Fruit fly (Drosophila melanogaster) whole organism, embryonic: ENCODE results near the gene mRpL40.

Source experiments
- B-H1 ChIP-seq: fragments of 200-800 bp; sonication (Bioruptor generic); IDR thresholded peaks from 3 replicates; pipeline ENCODE4 v1.3.6; 2022; ENCODE audit warnings: missing biosample characterization, missing genetic modification characterization
- CG11398 ChIP-seq: fragments of 200-800 bp; sonication (Bioruptor generic); optimal IDR thresholded peaks from 2 replicates; lab custom pipeline; 2016; ENCODE audit warnings: missing biosample characterization, missing genetic modification characterization
- CG11723 ChIP-seq: fragments of 200-800 bp; sonication (Bioruptor generic); optimal IDR thresholded peaks from 2 replicates; lab custom pipeline; 2017; ENCODE audit warnings: missing biosample characterization, mild to moderate bottlenecking, missing genetic modification characterization
- CG12219 ChIP-seq: fragments of 200-800 bp; sonication (Bioruptor generic); optimal IDR thresholded peaks from 3 replicates; lab custom pipeline; 2018; ENCODE audit warnings: missing biosample characterization, mild to moderate bottlenecking, missing genetic modification characterization
- CG15696 ChIP-seq: fragments of 200-800 bp; sonication (Bioruptor generic); optimal IDR thresholded peaks from 2 replicates; lab custom pipeline; 2019; ENCODE audit warnings: missing biosample characterization, mild to moderate bottlenecking, missing genetic modification characterization, moderate library complexity
- CG17912 ChIP-seq: fragments of 200-800 bp; sonication (Bioruptor generic); optimal IDR thresholded peaks from 2 replicates; lab custom pipeline; 2018; ENCODE audit warnings: missing biosample characterization, mild to moderate bottlenecking, missing genetic modification characterization
- CG1792 ChIP-seq: fragments of 200-800 bp; sonication (Bioruptor generic); optimal IDR thresholded peaks from 2 replicates; lab custom pipeline; 2016; ENCODE audit warnings: missing biosample characterization, missing genetic modification characterization
- CG18011 ChIP-seq: fragments of 200-800 bp; sonication (Bioruptor generic); optimal IDR thresholded peaks from 2 replicates; lab custom pipeline; 2017; ENCODE audit warnings: missing biosample characterization, missing genetic modification characterization, mild to moderate bottlenecking, moderate library complexity, missing genotype
- CG18619 ChIP-seq: fragments of 200-800 bp; sonication (Bioruptor generic); optimal IDR thresholded peaks from 3 replicates; lab custom pipeline; 2017; ENCODE audit warnings: missing biosample characterization, mild to moderate bottlenecking, missing genetic modification characterization
- CG31365 ChIP-seq: fragments of 200-800 bp; sonication (Bioruptor generic); optimal IDR thresholded peaks from 2 replicates; lab custom pipeline; 2018; ENCODE audit warnings: missing biosample characterization, mild to moderate bottlenecking, missing genetic modification characterization
- CG3163 ChIP-seq: fragments of 200-800 bp; sonication (Bioruptor generic); optimal IDR thresholded peaks from 3 replicates; lab custom pipeline; 2016; ENCODE audit warnings: missing biosample characterization, missing genetic modification characterization
- CG32532 ChIP-seq: fragments of 200-800 bp; sonication (Bioruptor generic); IDR thresholded peaks from 2 replicates; pipeline ENCODE4 v1.3.6; 2022; ENCODE audit warnings: missing biosample characterization, missing genetic modification characterization
- CkIIα-i1 ChIP-seq: fragments of 200-800 bp; sonication (Bioruptor generic); IDR thresholded peaks from 2 replicates; pipeline ENCODE4 v1.3.6; 2022; ENCODE audit warnings: missing biosample characterization, missing genetic modification characterization
- Deaf1 ChIP-seq: fragments of 200-800 bp; optimal IDR thresholded peaks from 3 replicates; lab custom pipeline; 2019; ENCODE audit warnings: missing biosample characterization, mild to moderate bottlenecking, missing genetic modification characterization, moderate library complexity
- Doc3 ChIP-seq: fragments of 200-800 bp; sonication (Bioruptor generic); IDR thresholded peaks from 3 replicates; pipeline ENCODE4 v1.3.6; 2022; ENCODE audit warnings: missing biosample characterization, missing genetic modification characterization; ENCODE audit not compliant: partially characterized antibody
- Fer1 ChIP-seq: fragments of 200-800 bp; sonication (Bioruptor generic); optimal IDR thresholded peaks from 2 replicates; lab custom pipeline; 2017; ENCODE audit warnings: missing biosample characterization, mild to moderate bottlenecking, missing genetic modification characterization
- Fer2 ChIP-seq: fragments of 200-800 bp; sonication (Bioruptor generic); optimal IDR thresholded peaks from 2 replicates; lab custom pipeline; 2018; ENCODE audit warnings: missing biosample characterization, mild to moderate bottlenecking, missing genetic modification characterization, moderate library complexity
- H15 ChIP-seq: fragments of 200-800 bp; sonication (Bioruptor generic); IDR thresholded peaks from 3 replicates; pipeline ENCODE4 v1.3.6; 2022; ENCODE audit warnings: missing biosample characterization, missing genetic modification characterization
- HLH3B ChIP-seq: fragments of 200-800 bp; sonication (Bioruptor generic); IDR thresholded peaks from 2 replicates; pipeline ENCODE4 v1.3.6; 2022; ENCODE audit warnings: missing biosample characterization, missing genetic modification characterization
- HLH54F ChIP-seq: fragments of 200-800 bp; sonication (Bioruptor generic); optimal IDR thresholded peaks from 3 replicates; lab custom pipeline; 2016; ENCODE audit warnings: missing biosample characterization, missing genetic modification characterization
- Hand ChIP-seq: fragments of 200-800 bp; sonication (Bioruptor generic); optimal IDR thresholded peaks from 2 replicates; lab custom pipeline; 2017; ENCODE audit warnings: mild to moderate bottlenecking, missing biosample characterization, missing genetic modification reagents, missing genetic modification characterization
- Jarid2 ChIP-seq: fragments of 200-800 bp; sonication (Bioruptor generic); optimal IDR thresholded peaks from 3 replicates; lab custom pipeline; 2017; ENCODE audit warnings: mild to moderate bottlenecking, missing biosample characterization, missing genetic modification reagents, missing genetic modification characterization
- Lhr ChIP-seq: fragments of 200-800 bp; sonication (Bioruptor generic); optimal IDR thresholded peaks from 3 replicates; lab custom pipeline; 2017; ENCODE audit warnings: mild to moderate bottlenecking, missing biosample characterization, missing genetic modification reagents, missing genetic modification characterization
- Lpt ChIP-seq: fragments of >200 bp; optimal IDR thresholded peaks from 2 replicates; lab custom pipeline; 2018; ENCODE audit warnings: missing biosample characterization, missing genetic modification characterization
- MBD-R2 ChIP-seq: fragments of 200-800 bp; sonication (Bioruptor generic); IDR thresholded peaks from 2 replicates; pipeline ENCODE4 v1.3.6; 2022; ENCODE audit warnings: missing biosample characterization, missing genetic modification characterization
- Nf-YA ChIP-seq: fragments of 200-800 bp; sonication (Bioruptor generic); IDR thresholded peaks from 2 replicates; pipeline ENCODE4 v1.3.6; 2022; ENCODE audit warnings: missing biosample characterization, missing genetic modification characterization
- Nf-YB ChIP-seq: fragments of 200-800 bp; sonication (Bioruptor generic); optimal IDR thresholded peaks from 3 replicates; lab custom pipeline; 2019; ENCODE audit warnings: missing biosample characterization, mild to moderate bottlenecking, missing genetic modification characterization, moderate library complexity
- Oli ChIP-seq: fragments of 200-800 bp; sonication (Bioruptor generic); optimal IDR thresholded peaks from 2 replicates; lab custom pipeline; 2018; ENCODE audit warnings: missing biosample characterization, mild to moderate bottlenecking, missing genetic modification characterization, moderate library complexity
- Pdp1 ChIP-seq, 2 experiments: fragments of 200-800 bp; sonication (Bioruptor generic); optimal IDR thresholded peaks; 3 replicates each; lab custom pipeline; 2016; ENCODE audit warnings: missing biosample characterization in 2 of 2, missing genetic modification characterization in 2 of 2, mild to moderate bottlenecking in 1 of 2, moderate library complexity in 1 of 2
- Tbp ChIP-seq: fragments of >200 bp; optimal IDR thresholded peaks from 2 replicates; lab custom pipeline; 2018; ENCODE audit warnings: missing biosample characterization, missing genetic modification characterization
- ase ChIP-seq: fragments of 200-800 bp; sonication (Bioruptor generic); IDR thresholded peaks from 3 replicates; pipeline ENCODE4 v1.3.6; 2022; ENCODE audit warnings: missing biosample characterization, missing genetic modification characterization
- chif ChIP-seq, 2 experiments: fragments of 200-800 bp; sonication (Bioruptor generic); optimal IDR thresholded peaks; 3 replicates each; lab custom pipeline; 2016; ENCODE audit warnings: missing biosample characterization in 2 of 2, missing genetic modification characterization in 2 of 2
- fd96Cb ChIP-seq: fragments of 200-800 bp; sonication (Bioruptor generic); optimal IDR thresholded peaks from 2 replicates; lab custom pipeline; 2018; ENCODE audit warnings: missing biosample characterization, mild to moderate bottlenecking, missing genetic modification characterization, moderate library complexity
- gce ChIP-seq: fragments of 200-800 bp; sonication (Bioruptor generic); IDR thresholded peaks from 3 replicates; pipeline ENCODE4 v1.3.6; 2022; ENCODE audit warnings: missing biosample characterization, missing genetic modification characterization
- grn ChIP-seq: fragments of 200-800 bp; sonication (Bioruptor generic); optimal IDR thresholded peaks from 3 replicates; lab custom pipeline; 2017; ENCODE audit warnings: missing biosample characterization, missing genetic modification characterization
- gsb-n ChIP-seq: fragments of 200-800 bp; sonication (Bioruptor generic); optimal IDR thresholded peaks from 3 replicates; lab custom pipeline; 2018; ENCODE audit warnings: missing biosample characterization, mild to moderate bottlenecking, missing genetic modification characterization
- gt ChIP-seq: fragments of 200-800 bp; sonication (Bioruptor generic); IDR thresholded peaks from 2 replicates; pipeline ENCODE4 v1.3.6; 2022; ENCODE audit warnings: missing biosample characterization, missing genetic modification characterization
- ham ChIP-seq: fragments of 200-800 bp; sonication (Bioruptor generic); IDR thresholded peaks from 2 replicates; pipeline ENCODE4 v1.3.6; 2022; ENCODE audit warnings: missing biosample characterization, missing genetic modification characterization
- insv ChIP-seq, 2 experiments: fragments of 200-800 bp; sonication (Bioruptor generic); optimal IDR thresholded peaks; 3 replicates each; lab custom pipeline; 2016 to 2018; ENCODE audit warnings: missing biosample characterization in 2 of 2, missing genetic modification characterization in 2 of 2
- kah ChIP-seq: fragments of 200-800 bp; sonication (Bioruptor generic); optimal IDR thresholded peaks from 2 replicates; lab custom pipeline; 2018; ENCODE audit warnings: missing biosample characterization, mild to moderate bottlenecking, missing genetic modification characterization
- lov ChIP-seq, 2 experiments: fragments of 200-800 bp in 1 of 2; fragments of >200 bp in 1 of 2; sonication (Bioruptor generic) in 1 of 2; IDR thresholded peaks in 1 of 2; optimal IDR thresholded peaks in 1 of 2; 2 replicates in 1 of 2; 3 replicates in 1 of 2; pipeline versions ENCODE4 v1.3.6 to Lab custom; 2017 to 2022; ENCODE audit warnings: missing biosample characterization in 1 of 2, missing genetic modification characterization in 1 of 2
- maf-S ChIP-seq: fragments of 200-800 bp; sonication (Bioruptor generic); optimal IDR thresholded peaks from 2 replicates; lab custom pipeline; 2016; ENCODE audit warnings: missing biosample characterization, missing genetic modification characterization
- nau ChIP-seq: fragments of 200-800 bp; sonication (Bioruptor generic); optimal IDR thresholded peaks from 3 replicates; lab custom pipeline; 2017; ENCODE audit warnings: missing biosample characterization, mild to moderate bottlenecking, missing genetic modification characterization, missing genetic modification reagents
- sc ChIP-seq, 3 experiments: fragments of >200 bp in 2 of 3; fragments of 200-800 bp in 1 of 3; sonication (Bioruptor generic) in 1 of 3; optimal IDR thresholded peaks; 2 replicates in 2 of 3; 3 replicates in 1 of 3; lab custom pipeline; 2017; ENCODE audit warnings: mild to moderate bottlenecking in 1 of 3, missing biosample characterization in 1 of 3, missing genetic modification characterization in 1 of 3, missing genetic modification reagents in 1 of 3
- sd ChIP-seq: fragments of 200-800 bp; sonication (Bioruptor generic); optimal IDR thresholded peaks from 3 replicates; lab custom pipeline; 2018; ENCODE audit warnings: missing biosample characterization, mild to moderate bottlenecking, missing genetic modification characterization, moderate library complexity
- tup ChIP-seq: fragments of 200-800 bp; sonication (Bioruptor generic); optimal IDR thresholded peaks from 2 replicates; lab custom pipeline; 2016; ENCODE audit warnings: missing biosample characterization, mild to moderate bottlenecking, missing genetic modification characterization, moderate library complexity
- tx ChIP-seq: fragments of 200-800 bp; sonication (Bioruptor generic); optimal IDR thresholded peaks from 2 replicates; lab custom pipeline; 2016; ENCODE audit warnings: missing biosample characterization, missing genetic modification characterization
- yki ChIP-seq: fragments of >200 bp; optimal IDR thresholded peaks from 3 replicates; lab custom pipeline; 2018
- zen ChIP-seq: fragments of 200-800 bp; sonication (Bioruptor generic); optimal IDR thresholded peaks from 3 replicates; lab custom pipeline; 2018; ENCODE audit warnings: missing biosample characterization, mild to moderate bottlenecking, missing genetic modification characterization, moderate library complexity

Gene mRpL40

dm6 chr3R:11409667-11410137 lies 2.0 kb downstream of the mRpL40 start, which contains the start of the genes mgr and Irbp (continued):
- TF ChIP-seq chif (GFP tag; optimal IDR thresholded peaks at IDR 0.05; lab: Kevin White, UChicago) = peak in 1 of 2 experiments; percentile 18
- TF ChIP-seq Doc3 (GFP tag; lab: Robert Waterston, UW) = peak; percentile 86
- TF ChIP-seq Lpt (GFP tag; lab: Kevin White, UChicago) = no peak
- peak; percentile 91 for TF ChIP-seq ase
- peak; percentile 95 for TF ChIP-seq H15 (GFP tag; lab: Robert Waterston, UW)
- peak; percentile 70 for TF ChIP-seq tup (GFP tag; lab: Kevin White, UChicago)
- TF ChIP-seq Fer1 = no peak
- TF ChIP-seq CG15696 (tag; lab: Kevin White, UChicago) = peak; percentile 95
- TF ChIP-seq gsb-n (tag; lab: Kevin White, UChicago) = peak; percentile 93
- no peak for TF ChIP-seq CkIIα-i1 (GFP tag; lab: Robert Waterston, UW)
- TF ChIP-seq maf-S (GFP tag; lab: Kevin White, UChicago) = no peak
- TF ChIP-seq Deaf1 (tag; lab: Kevin White, UChicago) = no peak
- TF ChIP-seq grn = no peak
- TF ChIP-seq kah (GFP tag; lab: Kevin White, UChicago) = peak; percentile 68
- no peak for TF ChIP-seq lov (optimal IDR thresholded peaks at IDR 0.05; lab: Kevin White, UChicago)
- TF ChIP-seq lov (GFP tag; IDR thresholded peaks at IDR 0.05; lab: Robert Waterston, UW) = peak; percentile 64; the same call in 1 of the 3 replicates
- no peak for TF ChIP-seq sc (optimal IDR thresholded peaks at IDR 0.05; lab: Kevin White, UChicago)
- peak; percentile 84 for TF ChIP-seq sc (GFP tag; optimal IDR thresholded peaks at IDR 0.05; lab: Kevin White, UChicago)
- no peak for TF ChIP-seq Tbp (GFP tag; lab: Kevin White, UChicago)
- TF ChIP-seq ham (GFP tag; lab: Robert Waterston, UW) = no peak; the same call in 1 of the 2 replicates
- peak; percentile 4 for TF ChIP-seq CG3163
- TF ChIP-seq CG17912 (GFP tag; lab: Kevin White, UChicago) = peak; percentile 34
- peak in 1 of 2 experiments; percentile 14 for TF ChIP-seq Pdp1 (GFP tag; optimal IDR thresholded peaks at IDR 0.05; lab: Kevin White, UChicago)
- peak; percentile 83 for TF ChIP-seq Fer2 (tag; lab: Kevin White, UChicago)
- TF ChIP-seq CG32532 (GFP tag; lab: Robert Waterston, UW) = peak; percentile 96
- TF ChIP-seq fd96Cb (tag; lab: Kevin White, UChicago) = peak; percentile 90
- TF ChIP-seq CG11723 = peak; percentile 85
- TF ChIP-seq CG1792 (GFP tag; lab: Kevin White, UChicago) = no peak
- TF ChIP-seq HLH54F (GFP tag; lab: Kevin White, UChicago) = peak; percentile 54
- TF ChIP-seq CG31365 (tag; lab: Kevin White, UChicago) = no peak
- peak; percentile 85; the same call in 1 of the 2 replicates for TF ChIP-seq Nf-YA (GFP tag; lab: Robert Waterston, UW)
- TF ChIP-seq HLH3B (GFP tag; lab: Robert Waterston, UW) = peak; percentile 95
- peak; percentile 83 for TF ChIP-seq CG18011 (GFP tag; lab: Kevin White, UChicago)
- TF ChIP-seq CG12219 = peak; percentile 72
- peak; percentile 4 for TF ChIP-seq tx (GFP tag; lab: Kevin White, UChicago)
- peak; percentile 73 for TF ChIP-seq gt (GFP tag; lab: Robert Waterston, UW)
- TF ChIP-seq Lhr = peak; percentile 76
- TF ChIP-seq Jarid2 (GFP tag; lab: Kevin White, UChicago) = peak; percentile 32
- TF ChIP-seq sd (tag; lab: Kevin White, UChicago) = no peak
- TF ChIP-seq Hand (GFP tag; lab: Kevin White, UChicago) = peak; percentile 61
- peak; percentile 91 for TF ChIP-seq B-H1 (GFP tag; lab: Robert Waterston, UW)
- TF ChIP-seq yki (lab: Kevin White, UChicago) = no peak
- peak in 1 of 2 experiments; percentile 48 for TF ChIP-seq insv (GFP tag; optimal IDR thresholded peaks at IDR 0.05; lab: Kevin White, UChicago)
- peak; percentile 88 for TF ChIP-seq gce (GFP tag; lab: Robert Waterston, UW)
- TF ChIP-seq Nf-YB (GFP tag; lab: Kevin White, UChicago) = peak; percentile 73
- TF ChIP-seq CG18619 (GFP tag; lab: Kevin White, UChicago) = peak; percentile 86
- TF ChIP-seq Oli (tag; lab: Kevin White, UChicago) = peak; percentile 89
- no peak for TF ChIP-seq CG11398 (GFP tag; lab: Kevin White, UChicago)
- TF ChIP-seq MBD-R2 (GFP tag; lab: Robert Waterston, UW) = peak; percentile 97
- TF ChIP-seq zen (tag; lab: Kevin White, UChicago) = peak; percentile 95
- TF ChIP-seq nau (GFP tag; lab: Kevin White, UChicago) = no peak
